Worm (Caenorhabditis elegans): ENCODE data around the gene C49H3.4.

DNA sequence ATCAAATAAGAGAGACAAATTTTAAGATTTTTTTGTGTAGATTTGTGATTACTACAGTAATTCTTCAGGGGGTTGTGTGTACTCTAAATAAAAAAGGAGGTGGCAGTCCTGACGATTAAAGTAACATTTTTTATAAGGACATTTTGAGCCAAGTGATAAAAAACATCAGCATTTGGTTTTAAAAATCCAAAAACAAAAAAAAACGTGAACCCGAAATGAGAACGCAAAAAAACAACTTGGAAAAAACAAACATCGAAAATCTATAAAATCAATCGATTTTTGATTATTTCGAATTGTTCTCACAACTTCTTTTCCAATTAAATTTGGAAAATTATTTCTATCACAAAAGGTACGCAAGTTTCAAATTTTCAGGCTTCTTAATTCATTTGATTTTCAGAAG is 44.6 kb upstream of the C49H3.4 start, which contains the start of gene T06C10.3:
- no peak for TF ChIP-seq W03F9.2 (tag; optimal IDR thresholded peaks at IDR 0.05)
- TF ChIP-seq him-1 (tag; optimal IDR thresholded peaks at IDR 0.05) = no peak
